Fruit fly (Drosophila melanogaster) Kc167 (cell line): ENCODE measurements around the gene nonC.

Experiments
- Myc ChIP-seq: fragments of >200 bp; optimal IDR thresholded peaks from 2 replicates; lab custom pipeline; 2017; ENCODE audit warnings: missing external identifiers
- Sin3A ChIP-seq: fragments of >200 bp; optimal IDR thresholded peaks from 2 replicates; lab custom pipeline; 2018; ENCODE audit warnings: missing external identifiers
- h ChIP-seq: fragments of >200 bp; optimal IDR thresholded peaks from 3 replicates; lab custom pipeline; 2018; ENCODE audit warnings: missing external identifiers
- insv ChIP-seq: fragments of >200 bp; optimal IDR thresholded peaks from 3 replicates; lab custom pipeline; 2018; ENCODE audit warnings: missing external identifiers
- psq ChIP-seq: fragments of >200 bp; optimal IDR thresholded peaks from 2 replicates; lab custom pipeline; 2017; ENCODE audit warnings: missing external identifiers
- ttk ChIP-seq: sonication (Bioruptor generic); optimal IDR thresholded peaks from 2 replicates; lab custom pipeline; 2017; ENCODE audit warnings: missing external identifiers

The nonC gene

DNA sequence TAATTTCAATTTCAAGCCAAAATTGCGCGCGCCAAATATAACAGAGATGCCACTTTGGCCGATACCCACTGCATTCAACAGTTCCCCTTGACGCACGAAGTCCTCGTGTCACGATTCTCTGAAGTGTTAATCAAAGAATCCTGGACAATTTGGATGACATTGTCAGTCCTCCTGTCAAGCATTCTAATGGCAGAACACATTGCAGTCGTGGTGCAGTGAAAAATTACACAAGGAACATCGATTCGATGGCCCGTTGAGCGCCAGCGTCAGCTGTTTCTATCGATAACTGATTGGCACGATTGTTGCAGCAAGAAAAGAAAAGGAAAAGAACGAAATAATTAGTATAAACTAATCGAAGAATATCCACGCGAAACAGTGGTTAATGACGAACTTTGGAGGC, at the start of gene nonC:
Gene nonC, plus strand, starts transcription at position 294 of the 400 bp plus-strand sequence.
- TF ChIP-seq Sin3A (lab: Kevin White, UChicago) (no peak), psq (lab: Kevin White, UChicago) (no peak), Myc (lab: Kevin White, UChicago) (no peak), insv (lab: Kevin White, UChicago) (no peak), ttk (lab: Kevin White, UChicago) (no peak), h (lab: Kevin White, UChicago) (no peak)

DNA sequence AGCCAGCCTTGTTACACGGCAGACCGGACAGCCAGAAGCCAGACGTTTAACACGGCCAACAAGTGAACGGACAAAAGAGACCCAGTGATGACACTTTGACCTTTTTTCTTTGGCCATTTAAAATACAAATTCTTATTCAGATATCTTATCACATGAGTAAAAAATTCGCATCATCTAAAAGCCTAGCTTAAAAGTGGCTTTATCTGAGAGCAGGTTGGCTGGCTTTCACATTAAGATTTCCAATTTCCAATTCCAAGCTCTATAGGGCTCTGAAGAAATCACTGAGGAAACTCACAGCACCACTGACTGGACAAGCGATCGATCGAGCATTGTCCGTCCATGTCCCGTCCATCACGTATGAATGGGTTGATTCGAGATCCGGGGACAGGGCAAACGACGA, 48.7 kb upstream of the nonC start:
- no peak for TF ChIP-seq ttk (lab: Kevin White, UChicago)
- TF ChIP-seq psq (lab: Kevin White, UChicago) = no peak
- no peak for TF ChIP-seq h (lab: Kevin White, UChicago)
- TF ChIP-seq insv (lab: Kevin White, UChicago) = no peak
- TF ChIP-seq Myc (lab: Kevin White, UChicago) = no peak
- no peak for TF ChIP-seq Sin3A (lab: Kevin White, UChicago)

DNA sequence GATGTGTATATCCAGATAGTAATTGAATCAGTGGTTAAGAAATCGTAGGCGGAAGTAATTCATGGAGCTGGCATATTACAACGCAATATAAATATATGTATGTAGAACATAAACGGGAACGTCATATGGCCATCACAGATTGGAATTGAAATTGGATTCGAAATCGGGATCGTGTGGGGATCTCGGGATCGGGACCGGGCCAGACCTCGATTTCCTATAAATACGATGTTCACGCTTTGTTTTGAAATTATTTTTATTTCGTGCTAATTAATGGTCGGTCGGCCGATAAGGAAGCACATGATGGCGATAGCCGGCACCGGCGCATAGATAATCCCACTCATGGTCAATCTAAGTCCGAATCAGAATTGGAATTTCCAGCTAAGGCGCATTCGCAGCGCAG, 48.0 kb upstream of the nonC start:
- TF ChIP-seq Sin3A (lab: Kevin White, UChicago) (no peak), psq (lab: Kevin White, UChicago) (no peak), insv (lab: Kevin White, UChicago) (no peak), ttk (lab: Kevin White, UChicago) (no peak), h (lab: Kevin White, UChicago) (no peak), Myc (lab: Kevin White, UChicago) (no peak)

dm6 chrX:6776934-6777333, 47.4 kb upstream of the nonC start:
- TF ChIP-seq ttk (lab: Kevin White, UChicago) (no peak), psq (lab: Kevin White, UChicago) (no peak), insv (lab: Kevin White, UChicago) (no peak), Sin3A (lab: Kevin White, UChicago) (no peak), h (lab: Kevin White, UChicago) (no peak), Myc (lab: Kevin White, UChicago) (no peak)

DNA sequence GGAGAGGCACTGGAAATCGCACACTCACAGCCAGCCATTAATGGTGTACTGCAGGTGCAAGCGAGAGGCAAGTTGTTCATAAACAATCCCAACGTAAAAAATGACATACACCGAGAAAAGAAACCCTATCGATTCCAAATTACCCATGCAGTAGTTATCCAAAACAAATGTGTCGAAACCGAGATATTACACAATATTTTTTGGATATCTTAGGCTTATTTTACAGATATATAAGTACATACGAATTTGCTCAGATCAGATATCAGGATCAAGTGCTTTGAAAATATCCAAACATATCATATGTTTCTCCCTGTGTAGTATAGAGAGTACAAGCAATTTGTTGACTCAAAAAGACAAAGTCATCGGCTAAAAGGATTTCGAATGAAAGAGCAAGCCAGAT, 46.9 kb upstream of the nonC start:
- TF ChIP-seq ttk (lab: Kevin White, UChicago) (no peak), psq (lab: Kevin White, UChicago) (no peak), Sin3A (lab: Kevin White, UChicago) (no peak)

DNA sequence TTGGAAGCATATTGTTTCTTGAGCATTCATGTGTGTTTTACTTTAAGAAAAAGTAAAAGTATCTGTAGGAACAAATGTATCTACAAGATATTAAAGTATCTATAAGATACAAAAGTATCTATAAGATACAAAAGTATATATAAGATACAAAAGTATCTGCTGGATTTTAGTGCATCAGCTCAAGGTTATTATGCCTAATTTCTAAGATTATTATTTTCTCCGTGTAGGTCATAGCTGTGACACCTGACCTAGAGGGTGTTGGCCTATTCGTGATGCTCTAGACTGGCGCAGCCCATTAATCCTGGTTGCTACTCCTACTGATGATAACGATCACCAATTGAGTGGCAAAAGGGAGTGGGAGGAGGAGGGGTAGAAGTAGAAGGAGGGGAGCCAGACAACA, 46.2 kb upstream of the nonC start:
- no peak for TF ChIP-seq Myc (lab: Kevin White, UChicago)
- TF ChIP-seq psq (lab: Kevin White, UChicago) = no peak
- no peak for TF ChIP-seq insv (lab: Kevin White, UChicago)
- no peak for TF ChIP-seq ttk (lab: Kevin White, UChicago)
- TF ChIP-seq Sin3A (lab: Kevin White, UChicago) = no peak
- TF ChIP-seq h (lab: Kevin White, UChicago) = no peak

dm6 chrX:6778780-6779179, 45.5 kb upstream of the nonC start:
- TF ChIP-seq h (lab: Kevin White, UChicago) = no peak
- no peak for TF ChIP-seq Sin3A (lab: Kevin White, UChicago)
- TF ChIP-seq insv (lab: Kevin White, UChicago) = no peak
- TF ChIP-seq psq (lab: Kevin White, UChicago) = no peak
- TF ChIP-seq ttk (lab: Kevin White, UChicago) = no peak
- TF ChIP-seq Myc (lab: Kevin White, UChicago) = no peak

dm6 chrX:6779609-6780139, 44.6 kb upstream of the nonC start, which contains the start of gene shf:
Gene shf, minus strand, starts transcription at chrX:6779659.
- TF ChIP-seq ttk (lab: Kevin White, UChicago) (no peak), psq (lab: Kevin White, UChicago) (no peak), Sin3A (lab: Kevin White, UChicago) (no peak), insv (lab: Kevin White, UChicago) (no peak), h (lab: Kevin White, UChicago) (no peak), Myc (lab: Kevin White, UChicago) (no peak)

DNA sequence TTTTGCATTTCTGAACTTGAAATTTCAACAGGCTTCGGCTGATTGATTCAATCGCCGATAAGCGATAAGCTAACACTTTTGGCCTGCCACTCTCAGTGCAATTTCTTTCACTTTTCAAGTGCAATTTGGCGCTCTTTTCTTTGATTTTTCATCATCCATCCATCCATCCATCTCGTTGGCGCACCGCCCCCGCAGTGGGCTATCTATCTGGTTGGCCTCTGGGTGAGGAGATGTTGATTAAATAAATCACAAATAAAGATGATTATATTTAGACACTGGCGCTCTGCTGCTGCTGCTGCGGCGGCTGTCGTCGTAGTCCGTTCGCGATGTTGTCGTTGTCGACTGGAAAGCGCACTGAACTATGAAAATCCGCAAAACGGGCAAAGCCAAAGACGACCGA, 33.4 kb upstream of the nonC start:
- TF ChIP-seq psq (lab: Kevin White, UChicago) (no peak), ttk (lab: Kevin White, UChicago) (no peak), insv (lab: Kevin White, UChicago) (no peak), Sin3A (lab: Kevin White, UChicago) (no peak), Myc (lab: Kevin White, UChicago) (no peak), h (lab: Kevin White, UChicago) (no peak)

- TF ChIP-seq ttk (lab: Kevin White, UChicago) (no peak), Myc (lab: Kevin White, UChicago) (no peak)
Observed at dm6 chrX:6791531-6791930, 32.8 kb upstream of the nonC start.

dm6 chrX:6792891-6793290, 31.4 kb upstream of the nonC start:
- TF ChIP-seq psq (lab: Kevin White, UChicago) = no peak
- TF ChIP-seq h (lab: Kevin White, UChicago) = no peak

DNA sequence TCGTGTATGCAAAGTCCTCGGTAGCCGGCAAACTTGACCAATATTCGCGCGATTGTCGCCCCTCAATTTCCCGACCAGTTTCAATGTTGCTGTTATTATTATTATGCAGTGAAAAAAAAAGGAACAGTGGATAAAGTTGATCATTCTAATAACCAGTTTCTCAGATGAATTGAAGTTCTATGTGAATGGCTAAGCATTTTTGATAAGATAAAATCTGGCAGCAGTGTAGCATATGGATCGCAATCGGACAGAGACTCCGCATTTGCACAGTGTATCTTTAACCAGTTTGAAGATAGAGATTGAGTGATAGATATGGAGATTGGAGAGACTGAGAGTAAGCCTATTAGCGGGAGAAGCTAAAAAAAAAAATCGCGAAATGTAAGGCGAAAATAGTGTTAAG, 30.9 kb upstream of the nonC start:
- TF ChIP-seq Myc (lab: Kevin White, UChicago) = no peak
- no peak for TF ChIP-seq ttk (lab: Kevin White, UChicago)
- TF ChIP-seq psq (lab: Kevin White, UChicago) = no peak
- no peak for TF ChIP-seq Sin3A (lab: Kevin White, UChicago)
- no peak for TF ChIP-seq insv (lab: Kevin White, UChicago)
- TF ChIP-seq h (lab: Kevin White, UChicago) = no peak
